Worm (Caenorhabditis elegans): ENCODE data around the gene cdr-1.

ce11 chrV:15891761-15892160 lies 29.3 kb upstream of the cdr-1 start, which contains the start of gene T06C12.12:
- TF ChIP-seq zip-5 (tag; optimal IDR thresholded peaks at IDR 0.05) (no peak), lin-11 (tag; optimal IDR thresholded peaks at IDR 0.05) (no peak), Y22D7AL.16 (tag; optimal IDR thresholded peaks at IDR 0.05) (no peak), pag-3 (tag; optimal IDR thresholded peaks at IDR 0.05; ENCODE audit: borderline replicate concordance) (no peak), ama-1 (optimal IDR thresholded peaks at IDR 0.05) (no peak), hlh-15 (tag; optimal IDR thresholded peaks at IDR 0.05) (no peak), unc-3 (GFP tag; conservative IDR thresholded peaks at IDR 0.05) (no peak), unc-3 (tag; optimal IDR thresholded peaks at IDR 0.05) (no peak), gmeb-2 (tag; optimal IDR thresholded peaks at IDR 0.05) (no peak), hlh-6 (tag; optimal IDR thresholded peaks at IDR 0.05) (no peak)

Data from whole organism, late embryonic.